Fruit fly (Drosophila melanogaster): Measurements from ENCODE around the gene CG42394.
A peak's percentile ranks its signal among the peaks of the same experiment; 100 is the strongest.

Gene CG42394

DNA sequence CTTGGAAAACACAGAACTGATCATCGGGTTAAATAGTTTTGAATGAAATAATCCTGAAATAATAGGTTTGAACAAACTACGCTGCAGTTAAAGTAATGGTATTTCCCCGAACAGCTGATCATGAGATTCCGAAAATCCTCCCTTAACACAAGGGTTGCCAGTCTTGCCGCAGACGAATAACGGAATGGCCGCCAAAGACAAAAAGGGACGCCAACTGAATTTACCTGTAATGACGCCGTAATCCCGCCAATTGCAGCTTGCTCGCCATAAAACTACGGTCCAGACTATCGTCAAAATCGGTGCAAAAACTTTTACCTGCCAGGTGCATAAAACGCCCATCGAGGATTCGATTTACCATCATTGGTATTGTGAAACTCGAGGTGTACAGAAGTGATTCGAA, 7.0 kb downstream of the CG42394 start, which contains the start of gene CG4570 (continued):
- no peak for TF ChIP-seq scrt (GFP tag; optimal IDR thresholded peaks at IDR 0.05)
- TF ChIP-seq phol (tag; optimal IDR thresholded peaks at IDR 0.05): peak; percentile 74
- TF ChIP-seq CG1602 (GFP tag; optimal IDR thresholded peaks at IDR 0.05): no peak
- peak; percentile 7 for TF ChIP-seq Dp (GFP tag; optimal IDR thresholded peaks at IDR 0.05)
- no peak for TF ChIP-seq slou (GFP tag; optimal IDR thresholded peaks at IDR 0.05)
- peak; percentile 16 for TF ChIP-seq gfzf (GFP tag; optimal IDR thresholded peaks at IDR 0.05)
- TF ChIP-seq chm (GFP tag; IDR thresholded peaks at IDR 0.05): no peak
- TF ChIP-seq ab (GFP tag; optimal IDR thresholded peaks at IDR 0.05): no peak
- TF ChIP-seq D (optimal IDR thresholded peaks at IDR 0.05): peak; percentile 13
- no peak for TF ChIP-seq D (GFP tag; optimal IDR thresholded peaks at IDR 0.05)
- peak; percentile 33 for TF ChIP-seq YL-1 (GFP tag; optimal IDR thresholded peaks at IDR 0.05)
- TF ChIP-seq dmrt11E (tag; optimal IDR thresholded peaks at IDR 0.05): no peak
- TF ChIP-seq seq (GFP tag; IDR thresholded peaks at IDR 0.05): peak; percentile 14; the same call in 1 of the 2 replicates
- peak; percentile 62 for TF ChIP-seq cad (GFP tag; optimal IDR thresholded peaks at IDR 0.05)
- no peak for TF ChIP-seq ewg (GFP tag; optimal IDR thresholded peaks at IDR 0.05)

- TF ChIP-seq CHES-1-like (GFP tag; optimal IDR thresholded peaks at IDR 0.05) (no peak), jing (GFP tag; optimal IDR thresholded peaks at IDR 0.05) (no peak), fd3F (GFP tag; optimal IDR thresholded peaks at IDR 0.05) (no peak), Dek (tag; optimal IDR thresholded peaks at IDR 0.05) (no peak), vnd (GFP tag; IDR thresholded peaks at IDR 0.05; ENCODE audit: partially characterized antibody) (no peak), Mrtf (GFP tag; IDR thresholded peaks at IDR 0.05) (no peak), hbn (GFP tag; IDR thresholded peaks at IDR 0.05; ENCODE audit: partially characterized antibody) (no peak), sd (tag; optimal IDR thresholded peaks at IDR 0.05) (no peak), sug (tag; optimal IDR thresholded peaks at IDR 0.05) (no peak), ttk (GFP tag; IDR thresholded peaks at IDR 0.05) (no peak)
These were observed 10.1 kb downstream of the CG42394 start, which contains the start of gene CG14694 for dm6 chr3R:10859713-10860112. Gene CG14694, minus strand, starts transcription at chr3R:10859813.

DNA sequence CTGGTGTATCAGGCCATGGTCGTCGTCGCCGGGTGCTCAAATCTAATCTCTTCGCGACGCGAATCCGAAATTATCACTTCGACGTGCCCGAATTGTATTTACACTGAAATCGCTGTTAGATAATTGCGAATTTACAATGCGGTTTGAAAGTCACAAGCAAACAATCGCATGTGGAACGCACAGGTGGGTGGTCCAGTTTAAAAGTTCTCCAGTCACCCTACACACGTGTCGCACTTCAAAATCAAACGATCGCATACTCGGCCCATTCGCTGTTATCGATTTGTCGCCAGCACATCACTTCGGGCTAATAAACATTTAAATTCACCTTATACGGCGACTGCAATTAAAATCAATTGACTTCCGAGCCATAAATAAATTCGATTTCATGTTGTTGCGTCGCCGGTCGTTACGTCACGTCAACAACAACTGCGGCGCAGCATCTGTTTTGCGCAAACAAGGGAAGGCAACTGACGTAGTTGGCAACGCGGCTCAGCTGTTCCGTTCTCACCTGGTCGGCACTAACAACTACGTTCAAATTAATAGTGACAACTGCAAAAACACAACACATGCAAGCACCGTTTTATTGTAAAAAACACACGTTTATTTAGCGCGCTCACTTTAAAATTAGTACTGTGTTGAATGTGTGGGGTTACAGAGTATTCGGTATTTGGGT, 13.3 kb downstream of the CG42394 start, which contains the start of gene CG6574:
Gene CG6574 (minus strand): TSS at position 216 of the 673 bp plus-strand sequence.
- no peak for TF ChIP-seq CG33213 (GFP tag; optimal IDR thresholded peaks at IDR 0.05)
- no peak for TF ChIP-seq pb (GFP tag; optimal IDR thresholded peaks at IDR 0.05)
- TF ChIP-seq CkIIα-i1 (GFP tag; IDR thresholded peaks at IDR 0.05): no peak
- TF ChIP-seq CG2678 (tag; optimal IDR thresholded peaks at IDR 0.05): no peak
- no peak for TF ChIP-seq cas (GFP tag; IDR thresholded peaks at IDR 0.05)
- no peak for TF ChIP-seq bab2 (GFP tag; optimal IDR thresholded peaks at IDR 0.05)
- TF ChIP-seq usp (GFP tag; optimal IDR thresholded peaks at IDR 0.05): no peak
- TF ChIP-seq HHEX (GFP tag; optimal IDR thresholded peaks at IDR 0.05): peak; percentile 15
- no peak for TF ChIP-seq crol (GFP tag; IDR thresholded peaks at IDR 0.05)
- TF ChIP-seq pum (GFP tag; optimal IDR thresholded peaks at IDR 0.05): no peak
- no peak for TF ChIP-seq CG10543 (GFP tag; optimal IDR thresholded peaks at IDR 0.05)
- no peak for TF ChIP-seq Hr3 (GFP tag; optimal IDR thresholded peaks at IDR 0.05)
- no peak for TF ChIP-seq CG17385 (GFP tag; optimal IDR thresholded peaks at IDR 0.05)
- no peak for TF ChIP-seq twi (tag; optimal IDR thresholded peaks at IDR 0.05)
- TF ChIP-seq ham (GFP tag; IDR thresholded peaks at IDR 0.05): no peak
- TF ChIP-seq CG31224 (GFP tag; IDR thresholded peaks at IDR 0.05): no peak
- TF ChIP-seq CG3163 (GFP tag; optimal IDR thresholded peaks at IDR 0.05): no peak
- no peak for TF ChIP-seq jigr1 (GFP tag; IDR thresholded peaks at IDR 0.05)
- no peak for TF ChIP-seq CG14965 (GFP tag; optimal IDR thresholded peaks at IDR 0.05; ENCODE audit: borderline replicate concordance)
- no peak for TF ChIP-seq dati (GFP tag; IDR thresholded peaks at IDR 0.05)
- TF ChIP-seq phol (tag; optimal IDR thresholded peaks at IDR 0.05): peak; percentile 33
- TF ChIP-seq caup (GFP tag; optimal IDR thresholded peaks at IDR 0.05; ENCODE audit: severe bottlenecking): no peak
- no peak for TF ChIP-seq CG8765 (GFP tag; IDR thresholded peaks at IDR 0.05)
- no peak for TF ChIP-seq Mrtf (GFP tag; IDR thresholded peaks at IDR 0.05)
- TF ChIP-seq CG18011 (GFP tag; optimal IDR thresholded peaks at IDR 0.05): no peak
- TF ChIP-seq amos (GFP tag; IDR thresholded peaks at IDR 0.05; ENCODE audit: partially characterized antibody): no peak

Measured in whole organism, embryonic.